Worm (Caenorhabditis elegans) whole organism, late embryonic: ENCODE data around the gene rpc-2.

Experiments
- C38D4.7 ChIP-seq: fragments of 200-800 bp; sonication (Bioruptor generic); optimal IDR thresholded peaks from 2 replicates; lab custom pipeline; 2018; ENCODE audit warnings: mild to moderate bottlenecking, missing genetic modification characterization, moderate library complexity, missing compliant biosample characterization
- K09A11.1 ChIP-seq: sonication (generic microtip); optimal IDR thresholded peaks from 2 replicates; lab custom pipeline; 2017; ENCODE audit warnings: antibody characterized with exemption, mild to moderate bottlenecking, missing genetic modification characterization, missing compliant biosample characterization; ENCODE audit not compliant: insufficient read depth
- T23F11.4 ChIP-seq: fragments of 200-800 bp; sonication (Bioruptor generic); optimal IDR thresholded peaks from 2 replicates; lab custom pipeline; 2018; ENCODE audit warnings: mild to moderate bottlenecking, missing genetic modification characterization, missing compliant biosample characterization
- Y22D7AL.16 ChIP-seq: sonication (generic microtip); optimal IDR thresholded peaks from 2 replicates; lab custom pipeline; 2016; ENCODE audit warnings: missing genetic modification characterization, missing compliant biosample characterization
- ceh-19 ChIP-seq: fragments of 200-800 bp; sonication (Bioruptor generic); optimal IDR thresholded peaks from 2 replicates; lab custom pipeline; 2018; ENCODE audit warnings: mild to moderate bottlenecking, missing genetic modification characterization, missing compliant biosample characterization
- ceh-2 ChIP-seq: sonication (generic microtip); optimal IDR thresholded peaks from 2 replicates; lab custom pipeline; 2016; ENCODE audit warnings: missing genotype, missing genetic modification characterization, missing compliant biosample characterization
- ceh-22 ChIP-seq: sonication (generic microtip); optimal IDR thresholded peaks from 2 replicates; lab custom pipeline; 2017; ENCODE audit warnings: missing biosample characterization, missing genetic modification characterization
- ceh-24 ChIP-seq: sonication (generic microtip); optimal IDR thresholded peaks from 2 replicates; lab custom pipeline; 2016; ENCODE audit warnings: mild to moderate bottlenecking, missing genetic modification characterization, missing compliant biosample characterization
- ceh-30 ChIP-seq: fragments of 150-350 bp; optimal IDR thresholded peaks from 2 replicates; lab custom pipeline; 2014; ENCODE audit warnings: missing biosample characterization, missing genetic modification characterization
- ceh-31 ChIP-seq: sonication (generic microtip); optimal IDR thresholded peaks from 2 replicates; lab custom pipeline; 2016; ENCODE audit warnings: missing genetic modification characterization, missing compliant biosample characterization
- ceh-34 ChIP-seq: sonication (generic microtip); optimal IDR thresholded peaks from 2 replicates; lab custom pipeline; 2016; ENCODE audit warnings: mild to moderate bottlenecking, missing genetic modification characterization, missing compliant biosample characterization
- dmd-4 ChIP-seq: sonication (generic microtip); optimal IDR thresholded peaks from 2 replicates; lab custom pipeline; 2016; ENCODE audit warnings: borderline replicate concordance, missing genetic modification characterization, missing compliant biosample characterization
- dve-1 ChIP-seq: sonication (generic microtip); optimal IDR thresholded peaks from 2 replicates; lab custom pipeline; 2017; ENCODE audit warnings: antibody characterized with exemption, mild to moderate bottlenecking, missing genetic modification characterization, missing compliant biosample characterization
- elt-2 ChIP-seq: sonication (generic microtip); optimal IDR thresholded peaks from 2 replicates; lab custom pipeline; 2016; ENCODE audit warnings: missing genetic modification reagents, missing genetic modification characterization, missing compliant biosample characterization
- elt-4 ChIP-seq: sonication (generic microtip); optimal IDR thresholded peaks from 2 replicates; lab custom pipeline; 2016; ENCODE audit warnings: missing genetic modification characterization, missing compliant biosample characterization
- ets-4 ChIP-seq: sonication (generic microtip); optimal IDR thresholded peaks from 2 replicates; lab custom pipeline; 2016; ENCODE audit warnings: missing genetic modification characterization, missing compliant biosample characterization
- eyg-1 ChIP-seq: sonication (generic microtip); optimal IDR thresholded peaks from 2 replicates; lab custom pipeline; 2016; ENCODE audit warnings: missing genotype, missing genetic modification characterization, missing compliant biosample characterization
- fax-1 ChIP-seq: sonication (generic microtip); optimal IDR thresholded peaks from 2 replicates; lab custom pipeline; 2016; ENCODE audit warnings: missing genotype, missing genetic modification characterization, missing compliant biosample characterization
- fkh-10 ChIP-seq: fragments of 150-350 bp; optimal IDR thresholded peaks from 2 replicates; lab custom pipeline; 2014; ENCODE audit warnings: missing biosample characterization, missing genetic modification reagents, missing genetic modification characterization
- gmeb-2 ChIP-seq: sonication (generic microtip); optimal IDR thresholded peaks from 2 replicates; lab custom pipeline; 2016; ENCODE audit warnings: missing genetic modification characterization, inconsistent platforms, missing compliant biosample characterization
- hlh-15 ChIP-seq: sonication (generic microtip); optimal IDR thresholded peaks from 2 replicates; lab custom pipeline; 2016; ENCODE audit warnings: missing genetic modification characterization, missing compliant biosample characterization
- hlh-30 ChIP-seq: sonication (generic microtip); optimal IDR thresholded peaks from 2 replicates; lab custom pipeline; 2017; ENCODE audit warnings: antibody characterized with exemption, missing genetic modification characterization, missing compliant biosample characterization; ENCODE audit not compliant: insufficient read depth
- hlh-8 ChIP-seq: sonication (generic microtip); optimal IDR thresholded peaks from 2 replicates; lab custom pipeline; 2016; ENCODE audit warnings: missing genotype, missing genetic modification characterization, missing compliant biosample characterization
- mec-3 ChIP-seq: sonication (generic microtip); optimal IDR thresholded peaks from 2 replicates; lab custom pipeline; 2016; ENCODE audit warnings: borderline replicate concordance, missing genetic modification characterization, missing compliant biosample characterization
- nfya-1 ChIP-seq: sonication (generic microtip); optimal IDR thresholded peaks from 2 replicates; lab custom pipeline; 2017; ENCODE audit warnings: missing genetic modification characterization, mild to moderate bottlenecking, missing compliant biosample characterization, antibody characterized with exemption, moderate library complexity
- nhr-11 ChIP-seq: fragments of 150-350 bp; optimal IDR thresholded peaks from 2 replicates; lab custom pipeline; 2014; ENCODE audit warnings: missing biosample characterization, missing genetic modification characterization
- nhr-232 ChIP-seq: sonication (generic microtip); optimal IDR thresholded peaks from 2 replicates; lab custom pipeline; 2016; ENCODE audit warnings: missing genetic modification characterization, missing compliant biosample characterization
- pha-2 ChIP-seq: sonication (generic microtip); optimal IDR thresholded peaks from 2 replicates; lab custom pipeline; 2017; ENCODE audit warnings: mild to moderate bottlenecking, missing genetic modification characterization, missing compliant biosample characterization
- pha-4 ChIP-seq: fragments of 150-350 bp; optimal IDR thresholded peaks from 2 replicates; lab custom pipeline; 2018; ENCODE audit warnings: missing biosample characterization, missing genetic modification reagents, missing genetic modification characterization
- pqm-1 ChIP-seq: sonication (generic microtip); optimal IDR thresholded peaks from 2 replicates; lab custom pipeline; 2016; ENCODE audit warnings: missing genetic modification characterization, missing compliant biosample characterization
- rnt-1 ChIP-seq: sonication (generic microtip); optimal IDR thresholded peaks from 2 replicates; lab custom pipeline; 2016; ENCODE audit warnings: missing genetic modification characterization, missing compliant biosample characterization
- sdc-2 ChIP-seq: sonication (generic microtip); optimal IDR thresholded peaks from 2 replicates; lab custom pipeline; 2016; ENCODE audit warnings: missing genotype, missing genetic modification characterization, missing compliant biosample characterization
- syd-9 ChIP-seq: sonication (generic microtip); optimal IDR thresholded peaks from 2 replicates; lab custom pipeline; 2016; ENCODE audit warnings: mild to moderate bottlenecking, missing genetic modification characterization, moderate library complexity, missing compliant biosample characterization
- ttx-3 ChIP-seq: sonication (generic microtip); optimal IDR thresholded peaks from 2 replicates; lab custom pipeline; 2016; ENCODE audit warnings: missing genetic modification reagents, missing genetic modification characterization, missing compliant biosample characterization
- unc-3 ChIP-seq, 2 experiments: fragments of 200-800 bp in 1 of 2; sonication (Bioruptor generic) in 1 of 2; sonication (generic microtip) in 1 of 2; conservative IDR thresholded peaks in 1 of 2; optimal IDR thresholded peaks in 1 of 2; 2 replicates each; pipeline versions ENCODE4 v1.3.6 to Lab custom; 2016 to 2022; ENCODE audit warnings: missing compliant biosample characterization in 2 of 2, missing genetic modification characterization in 2 of 2, missing genetic modification reagents in 1 of 2
- unc-42 ChIP-seq: sonication (generic microtip); optimal IDR thresholded peaks from 2 replicates; lab custom pipeline; 2016; ENCODE audit warnings: missing genotype, missing genetic modification characterization, missing compliant biosample characterization
- unc-55 ChIP-seq: sonication (generic microtip); optimal IDR thresholded peaks from 2 replicates; lab custom pipeline; 2017; ENCODE audit warnings: missing biosample characterization, missing genetic modification reagents, missing genetic modification characterization
- unc-86 ChIP-seq: sonication (generic microtip); optimal IDR thresholded peaks from 2 replicates; lab custom pipeline; 2016; ENCODE audit warnings: missing genetic modification characterization, missing compliant biosample characterization
- zip-5 ChIP-seq: sonication (generic microtip); optimal IDR thresholded peaks from 2 replicates; lab custom pipeline; 2016; ENCODE audit warnings: missing genetic modification characterization, missing compliant biosample characterization
- ztf-16 ChIP-seq: sonication (generic microtip); optimal IDR thresholded peaks from 2 replicates; lab custom pipeline; 2017; ENCODE audit warnings: missing genetic modification characterization, missing compliant biosample characterization

The rpc-2 gene

DNA sequence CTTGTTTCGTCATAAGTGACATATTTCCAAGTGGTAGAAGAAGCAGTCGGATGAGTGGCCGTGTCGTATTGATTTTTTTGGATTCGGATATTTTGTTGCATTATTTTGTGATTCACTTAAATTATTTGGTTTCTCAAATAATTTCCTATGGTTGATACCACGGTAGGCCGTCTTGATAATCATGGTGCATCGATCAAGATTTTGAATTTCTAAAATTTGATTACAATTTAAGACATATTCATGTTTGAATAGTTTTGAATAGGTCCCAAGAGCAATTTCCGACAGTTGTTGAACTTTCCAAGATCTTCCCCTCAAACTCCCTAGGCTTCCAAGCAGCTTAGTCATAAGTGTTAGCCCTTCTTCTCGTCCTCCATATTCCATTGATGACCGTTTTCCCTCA, 35.2 kb upstream of the rpc-2 start, which contains the start of gene D1044.4:
Gene D1044.4, minus strand, starts transcription at position 101 of the 400 bp plus-strand sequence.
- TF ChIP-seq sdc-2 (no peak), mec-3 (tag; lab: Kevin White, UChicago) (no peak), ceh-2 (tag; lab: Kevin White, UChicago) (no peak), ceh-34 (tag; lab: Kevin White, UChicago) (no peak), nhr-11 (tag; lab: Kevin White, UChicago) (no peak), fkh-10 (GFP tag; lab: Kevin White, UChicago) (no peak), unc-42 (no peak), nfya-1 (tag; lab: Kevin White, UChicago) (no peak), eyg-1 (tag; lab: Kevin White, UChicago) (no peak), elt-2 (tag; lab: Kevin White, UChicago) (no peak)

DNA sequence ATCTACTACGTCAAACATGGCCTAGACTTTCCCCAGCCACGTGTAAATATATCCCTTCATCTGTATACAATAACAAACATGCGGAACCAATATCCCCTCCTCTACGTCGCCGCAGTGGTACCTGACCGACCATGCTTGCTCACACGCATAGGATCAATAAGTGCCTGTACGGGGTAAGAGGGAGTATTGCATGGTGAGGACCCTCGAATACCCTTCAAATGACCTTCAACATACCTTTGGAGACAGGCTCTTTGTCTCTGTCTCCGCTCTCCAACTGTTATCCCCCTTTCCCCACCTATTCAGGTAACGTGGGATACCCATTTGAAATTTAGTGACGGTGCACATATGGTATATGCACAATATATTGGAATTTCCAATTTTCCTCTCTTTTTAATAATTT, 31.2 kb upstream of the rpc-2 start, which contains the start of gene dex-1:
Gene dex-1, plus strand, starts transcription at position 132 of the 400 bp plus-strand sequence.
- TF ChIP-seq unc-55 (GFP tag; lab: Kevin White, UChicago) (no peak), eyg-1 (tag; lab: Kevin White, UChicago) (no peak), dmd-4 (tag; lab: Kevin White, UChicago) (no peak), ceh-22 (tag; lab: Kevin White, UChicago) (no peak), ets-4 (tag; lab: Kevin White, UChicago) (no peak), ttx-3 (no peak), ztf-16 (tag; lab: Kevin White, UChicago) (no peak), nhr-232 (tag; lab: Kevin White, UChicago) (no peak), rnt-1 (tag; lab: Kevin White, UChicago) (no peak), nhr-11 (tag; lab: Kevin White, UChicago) (no peak), dve-1 (tag; lab: Kevin White, UChicago) (no peak), pha-2 (tag; lab: Kevin White, UChicago) (no peak), gmeb-2 (no peak)

DNA sequence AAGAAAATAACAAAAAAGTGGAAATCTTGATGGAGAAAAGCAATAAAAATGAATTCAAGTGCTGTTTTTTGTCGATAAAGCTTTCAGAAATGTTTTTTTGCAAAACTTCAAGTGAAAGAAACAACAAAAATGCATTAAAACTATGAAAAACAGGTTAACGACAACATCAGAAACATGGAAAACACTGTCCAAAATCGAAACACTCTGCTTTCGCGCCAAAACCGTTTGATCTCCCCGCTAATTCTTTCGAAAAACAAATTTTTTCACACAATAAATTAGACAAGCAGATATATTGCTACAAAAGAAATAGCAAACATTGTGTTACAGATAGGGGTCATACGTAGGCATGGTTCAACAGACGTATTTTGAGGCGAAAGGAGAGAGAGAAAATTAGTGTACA, 15.4 kb upstream of the rpc-2 start:
- TF ChIP-seq pqm-1 (tag; lab: Kevin White, UChicago) (no peak), ceh-24 (tag; lab: Kevin White, UChicago) (no peak), pha-4 (tag; lab: Kevin White, UChicago) (no peak), mec-3 (tag; lab: Kevin White, UChicago) (no peak), T23F11.4 (no peak), Y22D7AL.16 (no peak), fax-1 (tag; lab: Kevin White, UChicago) (no peak), ceh-30 (tag; lab: Kevin White, UChicago) (no peak)

DNA sequence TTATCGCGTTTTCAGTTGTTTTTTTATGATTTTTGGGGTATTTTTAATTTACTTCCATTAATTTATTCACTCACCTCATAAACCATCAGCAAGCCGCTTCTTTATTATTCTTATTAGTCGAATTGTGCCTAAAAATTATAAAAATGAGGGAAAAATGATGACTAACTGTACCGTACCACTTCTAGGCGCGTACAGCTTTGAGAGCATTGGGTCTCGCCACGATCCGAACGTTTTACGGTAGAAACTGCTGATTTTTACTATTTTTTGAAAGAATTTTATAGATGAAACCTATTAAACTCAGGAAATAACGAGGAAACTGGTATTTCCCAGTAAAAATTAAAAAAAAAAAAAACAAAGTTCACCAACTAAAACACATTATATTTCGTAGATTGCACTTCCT, 14.1 kb upstream of the rpc-2 start, which contains the start of gene D1044.6:
Gene D1044.6, minus strand, starts transcription at position 128 of the 400 bp plus-strand sequence.
- TF ChIP-seq zip-5 (tag; lab: Kevin White, UChicago) (no peak), mec-3 (tag; lab: Kevin White, UChicago) (no peak), elt-4 (tag; lab: Kevin White, UChicago) (no peak), hlh-30 (tag; lab: Kevin White, UChicago) (no peak), C38D4.7 (GFP tag; lab: Kevin White, UChicago) (no peak), unc-86 (no peak), ceh-34 (tag; lab: Kevin White, UChicago) (no peak), ets-4 (tag; lab: Kevin White, UChicago) (no peak), ceh-31 (tag; lab: Kevin White, UChicago) (no peak), K09A11.1 (tag; lab: Kevin White, UChicago) (no peak), syd-9 (tag; lab: Kevin White, UChicago) (no peak), unc-3 (GFP tag; conservative IDR thresholded peaks at IDR 0.05; lab: Robert Waterston, UW) (no peak), unc-3 (tag; optimal IDR thresholded peaks at IDR 0.05; lab: Kevin White, UChicago) (no peak), hlh-8 (no peak), Y22D7AL.16 (no peak), unc-42 (no peak), ceh-19 (GFP tag; lab: Kevin White, UChicago) (no peak), hlh-15 (no peak)
